Fruit fly (Drosophila melanogaster): ENCODE results near the gene Noc2.

Gene Noc2

dm6 chr2L:21163311-21163842 lies at the start of gene Noc2:
TSS of gene Noc2 (plus strand) at chr2L:21163641.
- TF ChIP-seq CG33017 (tag; optimal IDR thresholded peaks at IDR 0.05) = no peak
- TF ChIP-seq CG14711 (tag; optimal IDR thresholded peaks at IDR 0.05) = peak; percentile 16
- peak; percentile 35 for TF ChIP-seq bab1 (GFP tag; optimal IDR thresholded peaks at IDR 0.05)
- TF ChIP-seq Crg-1 (GFP tag; optimal IDR thresholded peaks at IDR 0.05) = no peak
- no peak for TF ChIP-seq kay (GFP tag; ENCODE audit: borderline replicate concordance)
- peak; percentile 58 for TF ChIP-seq CG12768 (GFP tag; optimal IDR thresholded peaks at IDR 0.05)
- peak; percentile 98 for TF ChIP-seq Mnt (GFP tag; optimal IDR thresholded peaks at IDR 0.05)
- TF ChIP-seq Hr96 (GFP tag; optimal IDR thresholded peaks at IDR 0.05) = peak; percentile 44
- TF ChIP-seq tj (GFP tag; optimal IDR thresholded peaks at IDR 0.05) = peak; percentile 51
- TF ChIP-seq toe (GFP tag; optimal IDR thresholded peaks at IDR 0.05) = peak; percentile 74
- no peak for TF ChIP-seq Clk (GFP tag; optimal IDR thresholded peaks at IDR 0.05)
- peak; percentile 29 for TF ChIP-seq CG7101 (tag; optimal IDR thresholded peaks at IDR 0.05)
- peak; percentile 50 for TF ChIP-seq CG11617 (GFP tag; optimal IDR thresholded peaks at IDR 0.05)
- peak; percentile 42 for TF ChIP-seq ovo (GFP tag; optimal IDR thresholded peaks at IDR 0.05)
- no peak for TF ChIP-seq cnc (optimal IDR thresholded peaks at IDR 0.05)
- peak; percentile 27 for TF ChIP-seq pad (GFP tag; optimal IDR thresholded peaks at IDR 0.05)
- peak; percentile 57 for TF ChIP-seq CG1620 (GFP tag; optimal IDR thresholded peaks at IDR 0.05)

- TF ChIP-seq pad (GFP tag; optimal IDR thresholded peaks at IDR 0.05) (no peak), Clk (GFP tag; optimal IDR thresholded peaks at IDR 0.05) (no peak), CG1620 (GFP tag; optimal IDR thresholded peaks at IDR 0.05) (no peak), cic (GFP tag; optimal IDR thresholded peaks at IDR 0.05) (no peak), CG7045 (GFP tag; optimal IDR thresholded peaks at IDR 0.05) (no peak), kay (GFP tag; ENCODE audit: borderline replicate concordance) (peak; percentile 30), bab1 (GFP tag; optimal IDR thresholded peaks at IDR 0.05) (peak; percentile 27), tj (GFP tag; optimal IDR thresholded peaks at IDR 0.05) (peak; percentile 83), CG11617 (GFP tag; optimal IDR thresholded peaks at IDR 0.05) (no peak), ovo (GFP tag; optimal IDR thresholded peaks at IDR 0.05) (no peak), CG33017 (tag; optimal IDR thresholded peaks at IDR 0.05) (no peak), Crg-1 (GFP tag; optimal IDR thresholded peaks at IDR 0.05) (no peak), cnc (optimal IDR thresholded peaks at IDR 0.05) (no peak)
These were observed 47.8 kb upstream of the Noc2 start for dm6 chr2L:21115687-21116086.

dm6 chr2L:21135764-21136163 lies 27.7 kb upstream of the Noc2 start:
- TF ChIP-seq ovo (GFP tag; optimal IDR thresholded peaks at IDR 0.05) (no peak), CG7101 (tag; optimal IDR thresholded peaks at IDR 0.05) (no peak), Hr96 (GFP tag; optimal IDR thresholded peaks at IDR 0.05) (no peak), kay (GFP tag; ENCODE audit: borderline replicate concordance) (peak; percentile 91)

dm6 chr2L:21141714-21142500 lies 21.5 kb upstream of the Noc2 start, which contains the start of gene Dap160:
TSS of gene Dap160 (minus strand) at chr2L:21142347.
- peak; percentile 58 for TF ChIP-seq Mnt (GFP tag; optimal IDR thresholded peaks at IDR 0.05)
- TF ChIP-seq ovo (GFP tag; optimal IDR thresholded peaks at IDR 0.05) = no peak
- no peak for TF ChIP-seq CG5204 (GFP tag; optimal IDR thresholded peaks at IDR 0.05)
- TF ChIP-seq CG7045 (GFP tag; optimal IDR thresholded peaks at IDR 0.05) = no peak
- no peak for TF ChIP-seq CG11617 (GFP tag; optimal IDR thresholded peaks at IDR 0.05)
- peak; percentile 20 for TF ChIP-seq cic (GFP tag; optimal IDR thresholded peaks at IDR 0.05)
- TF ChIP-seq toe (GFP tag; optimal IDR thresholded peaks at IDR 0.05) = peak; percentile 43
- peak; percentile 0 for TF ChIP-seq CG7101 (tag; optimal IDR thresholded peaks at IDR 0.05)
- peak; percentile 31 for TF ChIP-seq pad (GFP tag; optimal IDR thresholded peaks at IDR 0.05)
- peak; percentile 96 for TF ChIP-seq tj (GFP tag; optimal IDR thresholded peaks at IDR 0.05)
- TF ChIP-seq CG14711 (tag; optimal IDR thresholded peaks at IDR 0.05) = peak; percentile 28
- no peak for TF ChIP-seq kay (GFP tag; ENCODE audit: borderline replicate concordance)
- TF ChIP-seq bab1 (GFP tag; optimal IDR thresholded peaks at IDR 0.05) = peak; percentile 34
- TF ChIP-seq Clk (GFP tag; optimal IDR thresholded peaks at IDR 0.05) = no peak
- peak; percentile 71 for TF ChIP-seq CG1620 (GFP tag; optimal IDR thresholded peaks at IDR 0.05)
- no peak for TF ChIP-seq Hr96 (GFP tag; optimal IDR thresholded peaks at IDR 0.05)
- peak; percentile 30 for TF ChIP-seq Crg-1 (GFP tag; optimal IDR thresholded peaks at IDR 0.05)
- TF ChIP-seq CG12768 (GFP tag; optimal IDR thresholded peaks at IDR 0.05) = no peak
- TF ChIP-seq cnc (optimal IDR thresholded peaks at IDR 0.05) = no peak
- no peak for TF ChIP-seq CG33017 (tag; optimal IDR thresholded peaks at IDR 0.05)

dm6 chr2L:21142501-21142849 lies 21.0 kb upstream of the Noc2 start:
- TF ChIP-seq Clk (GFP tag; optimal IDR thresholded peaks at IDR 0.05) (no peak), tj (GFP tag; optimal IDR thresholded peaks at IDR 0.05) (peak; percentile 63), kay (GFP tag; ENCODE audit: borderline replicate concordance) (peak; percentile 80)

- peak; percentile 72 for TF ChIP-seq toe (GFP tag; optimal IDR thresholded peaks at IDR 0.05)
- no peak for TF ChIP-seq CG7045 (GFP tag; optimal IDR thresholded peaks at IDR 0.05)
- TF ChIP-seq CG1620 (GFP tag; optimal IDR thresholded peaks at IDR 0.05) = peak; percentile 27
- peak; percentile 27 for TF ChIP-seq CG14711 (tag; optimal IDR thresholded peaks at IDR 0.05)
- no peak for TF ChIP-seq bab1 (GFP tag; optimal IDR thresholded peaks at IDR 0.05)
- peak; percentile 98 for TF ChIP-seq Mnt (GFP tag; optimal IDR thresholded peaks at IDR 0.05)
These were observed 20.5 kb upstream of the Noc2 start, which contains the start of gene pths for dm6 chr2L:21142972-21143385. TSS of gene pths (plus strand) at chr2L:21143229.
